Worm (Caenorhabditis elegans) whole organism, L2 larva: Measurements from ENCODE around the gene T07D1.3.

ENCODE experiments used
- lin-11 ChIP-seq: fragments of 150-350 bp; sonication (generic microtip); optimal IDR thresholded peaks from 2 replicates; lab custom pipeline; 2014; ENCODE audit warnings: missing biosample characterization, missing genetic modification characterization, inconsistent platforms, mixed read lengths
- lin-13 ChIP-seq: fragments of 150-350 bp; optimal IDR thresholded peaks from 2 replicates; lab custom pipeline; 2014; ENCODE audit warnings: missing biosample characterization, missing genetic modification reagents, missing genetic modification characterization
- ztf-11 ChIP-seq: sonication (generic microtip); optimal IDR thresholded peaks from 2 replicates; lab custom pipeline; 2017; ENCODE audit warnings: missing biosample characterization, missing genetic modification characterization

DNA sequence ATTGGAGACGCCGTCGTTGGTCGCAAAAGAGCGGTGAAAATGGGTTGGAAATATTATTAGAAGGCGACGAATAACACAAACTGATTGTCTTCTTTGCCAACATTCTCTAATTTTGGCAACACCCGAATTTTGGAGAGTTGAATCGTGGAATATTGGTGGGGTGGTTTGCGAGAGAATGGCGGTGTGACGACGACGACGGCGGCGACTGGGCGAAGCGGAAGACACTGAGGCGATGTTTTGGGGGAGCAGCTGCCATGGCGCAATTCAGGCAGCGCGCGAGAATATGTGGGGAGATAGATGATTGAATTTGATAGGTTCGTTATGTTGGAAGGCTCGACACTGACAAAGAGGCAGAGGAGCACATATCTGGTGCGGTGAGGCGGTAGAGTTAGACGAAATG is 7.8 kb upstream of the T07D1.3 start:
- TF ChIP-seq lin-13 (no peak), ztf-11 (tag; lab: Kevin White, UChicago) (no peak), lin-11 (tag; lab: Kevin White, UChicago) (no peak)
